Worm (Caenorhabditis elegans) whole organism, L1 larva: ENCODE measurements around the gene htz-1.

Source experiments
- fkh-10 ChIP-seq: sonication (generic microtip); optimal IDR thresholded peaks from 2 replicates; lab custom pipeline; 2017; ENCODE audit warnings: missing biosample characterization, missing genetic modification reagents, missing genetic modification characterization
- irx-1 ChIP-seq: sonication (generic microtip); optimal IDR thresholded peaks from 2 replicates; lab custom pipeline; 2016; ENCODE audit warnings: missing genetic modification characterization, missing compliant biosample characterization
- nhr-11 ChIP-seq: fragments of 150-350 bp; optimal IDR thresholded peaks from 2 replicates; lab custom pipeline; 2014; ENCODE audit warnings: missing biosample characterization, missing genetic modification characterization
- nhr-237 ChIP-seq: fragments of 150-350 bp; optimal IDR thresholded peaks from 2 replicates; lab custom pipeline; 2014; ENCODE audit warnings: missing biosample characterization, missing genetic modification characterization
- pax-3 ChIP-seq: fragments of 200-800 bp; sonication (Bioruptor generic); optimal IDR thresholded peaks from 2 replicates; lab custom pipeline; 2018; ENCODE audit warnings: mild to moderate bottlenecking, missing genetic modification characterization, moderate library complexity, missing compliant biosample characterization
- rnt-1 ChIP-seq: sonication (generic microtip); optimal IDR thresholded peaks from 2 replicates; lab custom pipeline; 2016; ENCODE audit warnings: mild to moderate bottlenecking, missing genetic modification characterization, moderate library complexity, missing compliant biosample characterization
- ztf-11 ChIP-seq, 2 experiments: sonication (generic microtip); optimal IDR thresholded peaks; 2 replicates each; lab custom pipeline; 2016 to 2017; ENCODE audit warnings: missing genetic modification characterization in 2 of 2, missing biosample characterization in 1 of 2, missing compliant biosample characterization in 1 of 2

DNA sequence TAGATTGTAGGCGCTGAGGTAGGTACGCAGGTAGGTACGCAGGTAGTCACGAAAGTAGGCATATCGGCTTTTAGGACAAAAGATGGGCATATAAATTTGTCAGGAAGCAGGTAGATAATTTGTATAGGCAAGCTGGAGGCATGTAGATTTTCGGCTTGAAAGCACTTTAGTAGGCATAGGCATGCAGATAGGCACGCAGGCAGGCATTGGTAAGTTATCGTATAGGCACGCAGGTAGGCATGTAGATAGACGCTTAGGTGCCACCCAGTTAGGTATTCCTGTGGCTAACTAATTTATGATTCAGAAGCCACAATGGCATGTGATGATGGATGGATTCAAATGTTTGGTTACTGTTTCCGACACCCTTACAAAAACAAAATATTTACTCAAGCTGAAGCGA is 23.0 kb upstream of the htz-1 start:
- TF ChIP-seq rnt-1 (tag; lab: Kevin White, UChicago) = no peak
- no peak for TF ChIP-seq pax-3 (tag; lab: Kevin White, UChicago)
- TF ChIP-seq nhr-237 (tag; lab: Kevin White, UChicago) = no peak
- TF ChIP-seq fkh-10 = no peak
- no peak for TF ChIP-seq ztf-11 (tag; optimal IDR thresholded peaks at IDR 0.05; lab: Kevin White, UChicago)
- TF ChIP-seq nhr-11 = no peak
- TF ChIP-seq irx-1 = no peak
